Worm (Caenorhabditis elegans): ENCODE measurements around the gene sre-38.

Gene sre-38

ce11 chrII:12481645-12482044 lies 24.3 kb downstream of the sre-38 start:
- TF ChIP-seq ceh-43 (GFP tag; optimal IDR thresholded peaks at IDR 0.05): no peak
- TF ChIP-seq nhr-237 (tag; optimal IDR thresholded peaks at IDR 0.05): no peak
- TF ChIP-seq lin-13 (tag; optimal IDR thresholded peaks at IDR 0.05): no peak
- TF ChIP-seq ztf-11 (tag; optimal IDR thresholded peaks at IDR 0.05): no peak
- TF ChIP-seq elt-1 (tag; optimal IDR thresholded peaks at IDR 0.05; ENCODE audit: borderline replicate concordance, insufficient read depth): no peak
- no peak for TF ChIP-seq cnd-1 (tag; optimal IDR thresholded peaks at IDR 0.05)
- no peak for TF ChIP-seq unc-39 (tag; optimal IDR thresholded peaks at IDR 0.05)
- TF ChIP-seq snpc-4 (tag; optimal IDR thresholded peaks at IDR 0.05): no peak
- no peak for TF ChIP-seq tbx-8 (GFP tag; optimal IDR thresholded peaks at IDR 0.05)
- no peak for TF ChIP-seq nhr-12 (tag; optimal IDR thresholded peaks at IDR 0.05)
- TF ChIP-seq mab-5 (tag; optimal IDR thresholded peaks at IDR 0.05): no peak

DNA sequence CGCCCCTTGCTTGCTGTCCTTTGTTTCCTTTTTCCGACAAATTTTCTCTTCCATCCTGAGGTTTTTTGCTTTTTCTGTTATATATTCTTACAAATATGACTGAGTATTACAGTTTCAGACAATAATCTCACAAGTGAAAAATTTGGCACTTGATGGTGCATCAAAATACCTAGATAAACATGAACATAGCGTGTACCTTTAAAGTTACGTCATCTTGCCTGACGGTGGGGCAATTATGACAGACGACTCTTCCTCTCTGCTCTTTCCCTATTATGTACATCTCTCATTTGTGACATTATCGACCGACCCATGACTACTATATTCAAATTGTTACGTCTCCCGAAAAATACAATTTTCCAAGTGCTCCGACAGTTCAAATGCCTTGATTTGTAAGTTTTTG lies 25.2 kb downstream of the sre-38 start, which contains the start of gene fbxb-102:
fbxb-102 (plus strand) TSS at position 301 of the 400 bp plus-strand sequence.
- TF ChIP-seq zip-8 (tag; optimal IDR thresholded peaks at IDR 0.05) (peak; percentile 44), mab-5 (tag; optimal IDR thresholded peaks at IDR 0.05) (no peak)

DNA sequence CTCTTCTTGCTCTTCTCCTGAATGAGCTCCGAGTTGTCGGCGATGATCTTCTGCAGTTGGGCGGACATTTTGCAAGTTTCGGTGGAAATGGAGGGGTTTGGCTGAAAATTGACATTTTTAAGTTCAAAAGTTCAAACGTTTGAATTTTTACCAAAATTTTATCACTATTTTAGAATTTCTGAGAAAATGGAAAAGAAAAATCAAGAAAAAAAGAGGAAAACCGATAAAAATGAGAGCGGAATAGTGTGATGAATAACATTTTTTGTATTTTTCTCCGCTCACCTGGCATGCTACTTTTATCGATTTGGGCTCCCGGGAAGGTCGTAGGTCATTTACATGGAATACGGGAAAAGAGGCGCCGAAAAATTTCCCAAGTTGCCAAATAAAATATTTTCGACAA lies 27.7 kb downstream of the sre-38 start, which contains the start of gene F15A4.10:
F15A4.10 (minus strand) TSS at position 101 of the 400 bp plus-strand sequence.
- TF ChIP-seq nhr-2 (tag; optimal IDR thresholded peaks at IDR 0.05): no peak
- no peak for TF ChIP-seq pha-4 (tag; optimal IDR thresholded peaks at IDR 0.05)
- no peak for TF ChIP-seq ces-1 (GFP tag; optimal IDR thresholded peaks at IDR 0.05)
- TF ChIP-seq unc-39 (tag; optimal IDR thresholded peaks at IDR 0.05): no peak
- TF ChIP-seq lin-13 (tag; optimal IDR thresholded peaks at IDR 0.05): no peak
- no peak for TF ChIP-seq blmp-1 (tag; optimal IDR thresholded peaks at IDR 0.05)
- no peak for TF ChIP-seq elt-1 (tag; optimal IDR thresholded peaks at IDR 0.05; ENCODE audit: borderline replicate concordance, insufficient read depth)
- no peak for TF ChIP-seq lsy-2 (tag; optimal IDR thresholded peaks at IDR 0.05)
- TF ChIP-seq ham-2 (GFP tag; optimal IDR thresholded peaks at IDR 0.05): no peak
- no peak for TF ChIP-seq drap-1 (GFP tag; optimal IDR thresholded peaks at IDR 0.05)
- TF ChIP-seq hlh-1 (tag; optimal IDR thresholded peaks at IDR 0.05): no peak
- TF ChIP-seq unc-120 (tag; optimal IDR thresholded peaks at IDR 0.05; ENCODE audit: poor library complexity, severe bottlenecking): no peak
- no peak for TF ChIP-seq nhr-12 (tag; optimal IDR thresholded peaks at IDR 0.05)
- no peak for TF ChIP-seq lin-32 (GFP tag; optimal IDR thresholded peaks at IDR 0.05)
- no peak for TF ChIP-seq unc-62 (GFP tag; optimal IDR thresholded peaks at IDR 0.05)
- TF ChIP-seq sptf-1 (tag; optimal IDR thresholded peaks at IDR 0.05): no peak
- no peak for TF ChIP-seq ztf-11 (tag; optimal IDR thresholded peaks at IDR 0.05)
- no peak for TF ChIP-seq flh-1 (GFP tag; optimal IDR thresholded peaks at IDR 0.05)

DNA sequence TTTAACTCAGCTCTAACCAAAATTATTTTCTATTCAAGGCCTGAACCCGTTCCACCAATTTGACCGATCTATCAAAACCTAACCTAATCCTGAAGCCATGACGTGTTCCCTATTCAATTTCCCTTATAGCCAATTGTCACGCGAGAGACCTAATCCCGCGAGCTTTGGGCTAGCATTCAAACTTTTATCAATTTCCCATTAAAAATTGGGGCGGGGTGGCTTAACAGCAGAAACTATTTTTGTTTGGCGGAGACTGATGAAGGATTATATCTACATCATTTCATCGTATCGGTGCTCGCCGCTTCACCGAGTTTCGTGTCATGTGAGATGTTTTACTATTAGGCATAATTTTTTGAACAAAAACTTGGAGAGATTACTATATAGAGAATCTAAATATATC lies 31.4 kb downstream of the sre-38 start:
- TF ChIP-seq pha-4 (tag; optimal IDR thresholded peaks at IDR 0.05): no peak
- TF ChIP-seq nhr-237 (tag; optimal IDR thresholded peaks at IDR 0.05): no peak
- TF ChIP-seq elt-3 (tag; optimal IDR thresholded peaks at IDR 0.05): no peak
- no peak for TF ChIP-seq unc-39 (tag; optimal IDR thresholded peaks at IDR 0.05)
- TF ChIP-seq blmp-1 (tag; optimal IDR thresholded peaks at IDR 0.05): no peak
- no peak for TF ChIP-seq M03D4.4 (tag; optimal IDR thresholded peaks at IDR 0.05)
- no peak for TF ChIP-seq mls-2 (tag; optimal IDR thresholded peaks at IDR 0.05)
- no peak for TF ChIP-seq ceh-83 (GFP tag; optimal IDR thresholded peaks at IDR 0.05)
- no peak for TF ChIP-seq sem-2 (GFP tag; optimal IDR thresholded peaks at IDR 0.05)
- no peak for TF ChIP-seq lin-13 (tag; optimal IDR thresholded peaks at IDR 0.05)
- no peak for TF ChIP-seq snpc-4 (tag; optimal IDR thresholded peaks at IDR 0.05)
- TF ChIP-seq cnd-1 (tag; optimal IDR thresholded peaks at IDR 0.05): no peak
- TF ChIP-seq sptf-1 (tag; optimal IDR thresholded peaks at IDR 0.05): no peak
- no peak for TF ChIP-seq unc-120 (tag; optimal IDR thresholded peaks at IDR 0.05; ENCODE audit: poor library complexity, severe bottlenecking)
- TF ChIP-seq ztf-11 (tag; optimal IDR thresholded peaks at IDR 0.05): no peak
- no peak for TF ChIP-seq hlh-1 (tag; optimal IDR thresholded peaks at IDR 0.05)
- TF ChIP-seq zip-8 (tag; optimal IDR thresholded peaks at IDR 0.05): no peak
- no peak for TF ChIP-seq bed-3 (GFP tag; optimal IDR thresholded peaks at IDR 0.05)
- TF ChIP-seq tbx-8 (GFP tag; optimal IDR thresholded peaks at IDR 0.05): no peak
- TF ChIP-seq lin-32 (GFP tag; optimal IDR thresholded peaks at IDR 0.05): no peak

ce11 chrII:12489903-12490302 lies 32.5 kb downstream of the sre-38 start, which contains the start of gene T21B4.15:
Gene T21B4.15, plus strand, starts transcription at chrII:12490203.
- TF ChIP-seq unc-120 (tag; optimal IDR thresholded peaks at IDR 0.05; ENCODE audit: poor library complexity, severe bottlenecking): no peak
- TF ChIP-seq nhr-12 (tag; optimal IDR thresholded peaks at IDR 0.05): no peak
